Worm (Caenorhabditis elegans): ENCODE measurements around the gene C05G5.7.

DNA sequence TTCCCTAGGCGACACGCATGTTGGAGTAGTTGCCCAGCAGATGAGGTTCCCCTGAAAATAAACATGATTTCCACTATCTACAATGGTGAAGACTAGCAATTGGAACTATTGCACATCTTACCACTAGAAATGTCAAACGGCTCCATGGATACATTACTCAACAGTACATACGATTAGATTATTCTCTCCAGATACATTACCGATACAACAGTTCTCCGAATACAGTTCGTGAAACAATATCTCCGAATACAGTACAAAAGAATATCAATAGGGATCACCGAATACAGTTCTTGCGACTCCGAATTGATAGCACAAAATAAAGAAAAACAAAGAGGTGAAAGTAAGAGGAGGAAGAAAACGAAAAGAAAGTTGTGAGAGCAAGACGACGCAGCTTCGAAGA, at the start of gene C05G5.7:
- no peak for TF ChIP-seq ceh-48 (tag; optimal IDR thresholded peaks at IDR 0.05)
- no peak for TF ChIP-seq hlh-30 (tag; optimal IDR thresholded peaks at IDR 0.05; ENCODE audit: insufficient read depth)
- no peak for TF ChIP-seq unc-86 (tag; optimal IDR thresholded peaks at IDR 0.05)

Data from whole organism, late embryonic.